Fruit fly (Drosophila melanogaster) whole organism, pupa: Measurements from ENCODE around the gene CG31913.

Experiments
- CG10348 ChIP-seq: fragments of 200-800 bp; sonication (Bioruptor generic); IDR thresholded peaks from 2 replicates; pipeline ENCODE4 v1.3.6; 2022; ENCODE audit warnings: missing biosample characterization, missing genetic modification characterization
- CG12605 ChIP-seq: fragments of 200-800 bp; sonication (Bioruptor generic); IDR thresholded peaks from 2 replicates; pipeline ENCODE4 v1.3.6; 2022; ENCODE audit warnings: missing biosample characterization, missing genetic modification characterization
- CG13204 ChIP-seq: fragments of 200-800 bp; sonication (Bioruptor generic); optimal IDR thresholded peaks from 2 replicates; lab custom pipeline; 2018; ENCODE audit warnings: missing biosample characterization, mild to moderate bottlenecking, missing genetic modification characterization, moderate library complexity
- CG14655 ChIP-seq: fragments of 200-800 bp; sonication (Bioruptor generic); optimal IDR thresholded peaks from 3 replicates; lab custom pipeline; 2017; ENCODE audit warnings: mild to moderate bottlenecking, missing biosample characterization, missing genetic modification reagents, missing genetic modification characterization
- CG15710 ChIP-seq: fragments of 200-800 bp; sonication (Bioruptor generic); optimal IDR thresholded peaks from 2 replicates; lab custom pipeline; 2018; ENCODE audit warnings: missing biosample characterization, mild to moderate bottlenecking, missing genetic modification characterization, moderate library complexity
- CG17806 ChIP-seq: fragments of 200-800 bp; sonication (Bioruptor generic); optimal IDR thresholded peaks from 2 replicates; lab custom pipeline; 2018; ENCODE audit warnings: missing biosample characterization, mild to moderate bottlenecking, missing genetic modification characterization, moderate library complexity
- CG32121 ChIP-seq: fragments of 200-800 bp; sonication (Bioruptor generic); IDR thresholded peaks from 2 replicates; pipeline ENCODE4 v1.3.6; 2022; ENCODE audit warnings: missing biosample characterization, missing genetic modification characterization
- CG34367 ChIP-seq: fragments of 200-800 bp; sonication (Bioruptor generic); optimal IDR thresholded peaks from 2 replicates; lab custom pipeline; 2018; ENCODE audit warnings: missing biosample characterization, mild to moderate bottlenecking, missing genetic modification characterization
- CG4496 ChIP-seq: fragments of 200-800 bp; sonication (Bioruptor generic); IDR thresholded peaks from 3 replicates; pipeline ENCODE4 v1.3.6; 2022; ENCODE audit warnings: missing biosample characterization, missing genetic modification characterization
- CG8159 ChIP-seq: fragments of 200-800 bp; sonication (Bioruptor generic); optimal IDR thresholded peaks from 3 replicates; lab custom pipeline; 2018; ENCODE audit warnings: missing biosample characterization, mild to moderate bottlenecking, missing genetic modification characterization, moderate library complexity
- CG8301 ChIP-seq: fragments of 200-800 bp; sonication (Bioruptor generic); optimal IDR thresholded peaks from 2 replicates; lab custom pipeline; 2018; ENCODE audit warnings: missing biosample characterization, mild to moderate bottlenecking, missing genetic modification characterization
- CG9948 ChIP-seq: fragments of 200-800 bp; sonication (Bioruptor generic); optimal IDR thresholded peaks from 2 replicates; lab custom pipeline; 2018; ENCODE audit warnings: missing biosample characterization, mild to moderate bottlenecking, missing genetic modification characterization, moderate library complexity
- D1 ChIP-seq: fragments of 200-800 bp; sonication (Bioruptor generic); optimal IDR thresholded peaks from 2 replicates; lab custom pipeline; 2018; ENCODE audit warnings: missing biosample characterization, mild to moderate bottlenecking, missing genetic modification characterization, moderate library complexity
- EcR ChIP-seq: fragments of 200-800 bp; sonication (Bioruptor generic); optimal IDR thresholded peaks from 3 replicates; lab custom pipeline; 2019; ENCODE audit warnings: missing biosample characterization, missing genetic modification characterization, mild to moderate bottlenecking, moderate library complexity, missing genetic modification reagents
- Ets98B ChIP-seq: fragments of 200-800 bp; sonication (Bioruptor generic); IDR thresholded peaks from 2 replicates; pipeline ENCODE4 v1.3.6; 2022; ENCODE audit warnings: missing biosample characterization, missing genetic modification characterization
- Pif1A ChIP-seq: fragments of 200-800 bp; sonication (Bioruptor generic); optimal IDR thresholded peaks from 3 replicates; lab custom pipeline; 2016; ENCODE audit warnings: missing biosample characterization, missing genetic modification characterization
- Pif1B ChIP-seq: fragments of 200-800 bp; sonication (Bioruptor generic); optimal IDR thresholded peaks from 3 replicates; lab custom pipeline; 2016; ENCODE audit warnings: missing biosample characterization, missing genetic modification characterization
- Snoo ChIP-seq: fragments of 200-800 bp; sonication (Bioruptor generic); optimal IDR thresholded peaks from 3 replicates; lab custom pipeline; 2017; ENCODE audit warnings: missing biosample characterization, mild to moderate bottlenecking, missing genetic modification characterization, inconsistent platforms
- fd96Ca ChIP-seq: fragments of 200-800 bp; sonication (Bioruptor generic); IDR thresholded peaks from 3 replicates; pipeline ENCODE4 v1.3.6; 2022; ENCODE audit warnings: missing biosample characterization, missing genetic modification characterization
- gl ChIP-seq: fragments of 200-800 bp; sonication (Bioruptor generic); optimal IDR thresholded peaks from 2 replicates; lab custom pipeline; 2018; ENCODE audit warnings: missing biosample characterization, mild to moderate bottlenecking, missing genetic modification characterization
- rn ChIP-seq: fragments of 200-800 bp; sonication (Bioruptor generic); IDR thresholded peaks from 2 replicates; pipeline ENCODE4 v1.3.6; 2022; ENCODE audit warnings: missing biosample characterization, missing genetic modification characterization

The CG31913 gene

DNA sequence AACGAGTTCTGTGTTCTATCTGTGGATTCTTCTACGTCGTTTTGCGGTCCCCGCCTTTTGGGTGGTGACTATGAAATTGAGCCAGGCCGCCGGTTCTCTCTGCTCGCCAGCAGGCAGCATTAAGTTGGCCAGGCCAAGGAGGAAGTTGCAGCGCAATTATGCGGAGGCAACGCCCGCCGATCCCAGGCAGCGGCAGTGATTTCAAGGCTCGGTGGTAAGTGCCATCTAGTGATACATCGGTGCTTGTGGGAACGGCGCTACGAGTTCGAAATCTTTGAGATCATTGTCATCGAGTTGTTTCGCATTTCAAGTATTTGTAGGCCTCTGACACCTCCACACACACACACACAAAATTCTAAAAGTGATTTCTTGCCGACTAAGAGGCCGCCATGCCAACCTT is at the start of gene CG31913:
Gene CG31913 (plus strand): TSS at position 301 of the 400 bp plus-strand sequence.
- TF ChIP-seq CG13204 (GFP tag; lab: Kevin White, UChicago) (peak; percentile 41), CG17806 (no peak), EcR (GFP tag; lab: Kevin White, UChicago) (peak; percentile 64), CG15710 (tag; lab: Kevin White, UChicago) (no peak), fd96Ca (GFP tag; lab: Robert Waterston, UW) (no peak), D1 (no peak), CG32121 (GFP tag; lab: Robert Waterston, UW) (no peak)
- TF ChIP-seq, all 21 proteins: peak for 2

DNA sequence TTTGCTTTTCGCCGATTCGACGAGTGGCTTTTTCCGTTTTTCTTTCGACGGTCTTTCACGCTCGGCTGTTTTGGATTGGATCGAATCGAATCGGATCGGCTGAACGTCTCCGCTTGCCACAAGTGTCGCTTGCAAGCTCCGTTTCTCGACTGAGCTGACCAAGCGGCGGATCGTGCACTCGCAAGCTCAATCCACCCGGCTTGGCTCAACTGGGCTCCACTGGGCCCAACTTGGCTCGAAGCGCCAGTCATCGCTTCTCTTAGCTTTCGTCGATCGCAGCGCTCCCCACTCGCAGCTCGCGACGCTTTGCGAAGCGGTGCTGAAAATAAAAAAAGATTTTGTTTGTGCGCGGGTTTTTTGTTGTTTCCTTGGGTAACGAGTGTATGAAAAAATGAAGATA is 43.1 kb upstream of the CG31913 start:
- TF ChIP-seq CG13204 (GFP tag; lab: Kevin White, UChicago) (peak; percentile 62), CG14655 (GFP tag; lab: Kevin White, UChicago) (no peak), CG12605 (GFP tag; lab: Robert Waterston, UW) (peak; percentile 14; the same call in 1 of the 2 replicates), CG15710 (tag; lab: Kevin White, UChicago) (no peak), Ets98B (GFP tag; lab: Robert Waterston, UW) (peak; percentile 32; the same call in 1 of the 2 replicates), CG4496 (GFP tag; lab: Robert Waterston, UW) (peak; percentile 76; the same call in 2 of the 3 replicates), CG32121 (GFP tag; lab: Robert Waterston, UW) (peak; percentile 24; the same call in 1 of the 2 replicates), fd96Ca (GFP tag; lab: Robert Waterston, UW) (peak; percentile 41; the same call in 1 of the 3 replicates)

DNA sequence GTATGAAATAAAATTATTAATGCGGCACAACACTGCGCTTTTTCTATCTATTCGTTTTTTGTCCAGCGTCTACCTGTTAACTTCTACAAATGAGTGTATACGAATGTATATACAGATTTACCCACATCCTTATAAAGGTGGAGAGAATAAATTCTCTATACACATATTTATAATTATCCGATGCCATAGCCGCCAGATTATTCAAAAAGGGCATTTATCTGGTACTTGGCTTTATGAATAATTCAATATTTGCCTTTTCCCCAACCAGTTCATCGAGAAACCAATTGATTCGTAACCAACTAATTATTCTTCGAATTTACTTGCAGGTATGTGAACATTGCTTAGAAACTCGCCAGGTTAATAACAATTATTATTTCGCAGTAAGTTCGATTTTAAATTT is 42.7 kb upstream of the CG31913 start, which contains the start of gene CG11147:
Gene CG11147 (minus strand): TSS at position 101 of the 400 bp plus-strand sequence.
- TF ChIP-seq CG17806 (no peak), CG13204 (GFP tag; lab: Kevin White, UChicago) (no peak), CG12605 (GFP tag; lab: Robert Waterston, UW) (no peak), CG8301 (tag; lab: Kevin White, UChicago) (no peak), Pif1A (GFP tag; lab: Kevin White, UChicago) (no peak), Snoo (tag; lab: Kevin White, UChicago) (no peak), D1 (no peak), CG9948 (tag; lab: Kevin White, UChicago) (no peak), CG8159 (tag; lab: Kevin White, UChicago) (no peak), CG10348 (GFP tag; lab: Robert Waterston, UW) (no peak), rn (GFP tag; lab: Robert Waterston, UW) (no peak)

DNA sequence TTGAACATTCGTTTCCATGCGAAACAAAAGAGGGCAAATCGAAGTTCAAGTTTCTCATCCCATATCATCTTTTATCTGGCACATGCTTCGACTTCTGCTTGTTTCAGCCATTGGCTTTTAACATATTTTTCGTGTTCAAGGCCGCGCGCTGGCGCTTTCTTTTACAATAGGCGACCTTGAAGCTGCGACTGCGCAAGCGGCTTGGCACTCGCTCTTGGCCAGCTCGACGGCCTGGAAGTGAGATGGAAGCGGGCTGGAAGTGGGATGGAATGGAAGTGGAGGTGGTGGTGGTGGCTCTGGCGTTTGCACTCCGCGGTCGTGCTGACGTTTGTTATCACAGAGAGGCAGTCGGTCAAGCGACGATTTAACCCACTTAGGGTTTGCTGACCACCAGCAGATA is 41.4 kb upstream of the CG31913 start:
- TF ChIP-seq fd96Ca (GFP tag; lab: Robert Waterston, UW) (no peak), CG9948 (tag; lab: Kevin White, UChicago) (no peak), CG4496 (GFP tag; lab: Robert Waterston, UW) (no peak), Snoo (tag; lab: Kevin White, UChicago) (no peak), CG15710 (tag; lab: Kevin White, UChicago) (no peak), CG12605 (GFP tag; lab: Robert Waterston, UW) (no peak), CG17806 (no peak), CG10348 (GFP tag; lab: Robert Waterston, UW) (no peak), Pif1A (GFP tag; lab: Kevin White, UChicago) (no peak), rn (GFP tag; lab: Robert Waterston, UW) (no peak), CG32121 (GFP tag; lab: Robert Waterston, UW) (no peak), CG14655 (GFP tag; lab: Kevin White, UChicago) (no peak), gl (no peak), D1 (no peak), CG34367 (tag; lab: Kevin White, UChicago) (no peak), Pif1B (GFP tag; lab: Kevin White, UChicago) (no peak), CG8301 (tag; lab: Kevin White, UChicago) (no peak), EcR (GFP tag; lab: Kevin White, UChicago) (no peak), CG8159 (tag; lab: Kevin White, UChicago) (no peak), CG13204 (GFP tag; lab: Kevin White, UChicago) (no peak)
- TF ChIP-seq, all 21 proteins: peak for 0

DNA sequence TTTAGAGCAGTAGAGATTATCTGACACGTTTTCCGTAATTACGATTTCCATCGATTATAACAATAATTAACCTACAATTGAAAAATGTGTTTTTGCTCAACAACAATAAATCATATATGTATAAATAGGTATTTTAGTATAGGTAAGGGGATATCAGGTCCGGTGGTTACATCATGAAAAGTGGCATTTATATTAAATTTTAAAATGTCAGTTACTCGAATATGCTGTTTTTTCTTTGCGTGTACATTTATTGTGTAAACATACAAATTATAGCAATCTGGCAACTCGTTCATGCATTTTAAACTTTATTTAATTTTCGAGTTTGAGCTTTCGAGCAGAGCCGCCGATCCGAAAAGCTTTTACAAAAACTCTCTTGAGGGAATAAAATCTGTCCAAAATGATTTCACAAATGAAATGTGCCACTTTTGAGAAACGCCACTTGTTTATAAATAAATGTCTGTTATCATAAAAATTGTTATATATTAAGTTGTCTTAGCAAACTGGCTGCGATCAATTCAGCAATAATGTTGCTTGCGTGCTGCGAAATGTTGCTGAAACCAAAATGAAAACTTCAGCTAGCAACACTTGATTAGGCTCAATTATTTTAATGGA is 40.2 kb upstream of the CG31913 start:
- TF ChIP-seq CG8159 (tag; lab: Kevin White, UChicago) (peak; percentile 42), gl (no peak), CG9948 (tag; lab: Kevin White, UChicago) (no peak), Pif1A (GFP tag; lab: Kevin White, UChicago) (peak; percentile 26), CG32121 (GFP tag; lab: Robert Waterston, UW) (peak; percentile 60), rn (GFP tag; lab: Robert Waterston, UW) (0 out of 2 replicates have a peak, but pooled peaks have one; percentile 13), EcR (GFP tag; lab: Kevin White, UChicago) (no peak), Ets98B (GFP tag; lab: Robert Waterston, UW) (peak; percentile 40; the same call in 1 of the 2 replicates), fd96Ca (GFP tag; lab: Robert Waterston, UW) (no peak), CG10348 (GFP tag; lab: Robert Waterston, UW) (no peak), CG13204 (GFP tag; lab: Kevin White, UChicago) (no peak), Snoo (tag; lab: Kevin White, UChicago) (peak; percentile 22), CG4496 (GFP tag; lab: Robert Waterston, UW) (peak; percentile 62; the same call in 2 of the 3 replicates), CG17806 (peak; percentile 13), CG12605 (GFP tag; lab: Robert Waterston, UW) (no peak), CG15710 (tag; lab: Kevin White, UChicago) (peak; percentile 29)
